Worm (Caenorhabditis elegans): ENCODE measurements around the gene D1046.2.

ce11 chrIV:8926511-8926910 lies 644 bp upstream of the D1046.2 start:
- TF ChIP-seq ceh-82 (tag; optimal IDR thresholded peaks at IDR 0.05), result no peak
- TF ChIP-seq zag-1 (tag; optimal IDR thresholded peaks at IDR 0.05), result no peak
- no peak for TF ChIP-seq skn-1 (tag; optimal IDR thresholded peaks at IDR 0.05)
- TF ChIP-seq ztf-11 (tag; optimal IDR thresholded peaks at IDR 0.05), result no peak
